Worm (Caenorhabditis elegans) whole organism, dauer: ENCODE data around the gene srx-92.
"Not testable (repeated sequence)": the region's sequence is repeated elsewhere in the genome, so short reads cannot be mapped to it uniquely, and the experiment has no call there.

Experiments used
- unc-62 ChIP-seq: sonication (generic microtip); optimal IDR thresholded peaks from 2 replicates; lab custom pipeline; 2017; ENCODE audit warnings: missing biosample characterization, missing genetic modification reagents, missing genetic modification characterization

The srx-92 gene

DNA sequence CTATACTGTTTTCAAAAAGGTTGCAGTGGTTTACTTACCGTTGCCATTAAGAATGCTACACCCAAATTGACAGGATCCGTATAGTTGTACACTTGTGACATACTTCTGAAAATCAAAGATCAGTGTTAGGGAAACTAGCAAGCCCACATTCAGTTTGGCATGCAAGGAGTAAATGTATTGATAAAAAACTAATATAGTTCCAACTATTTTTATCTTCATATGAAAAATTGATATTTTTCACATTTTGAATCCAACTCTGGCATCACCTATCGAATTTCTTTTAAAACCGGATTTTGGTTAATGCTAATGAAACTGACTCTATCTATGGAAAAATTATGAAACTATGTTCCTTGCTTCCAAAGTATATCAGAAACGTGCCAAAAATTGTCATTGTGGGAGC is at the start of gene srx-92:
srx-92 (minus strand) TSS at position 101 of the 400 bp plus-strand sequence.
- no peak for TF ChIP-seq unc-62 (GFP tag; lab: Kevin White, UChicago)

DNA sequence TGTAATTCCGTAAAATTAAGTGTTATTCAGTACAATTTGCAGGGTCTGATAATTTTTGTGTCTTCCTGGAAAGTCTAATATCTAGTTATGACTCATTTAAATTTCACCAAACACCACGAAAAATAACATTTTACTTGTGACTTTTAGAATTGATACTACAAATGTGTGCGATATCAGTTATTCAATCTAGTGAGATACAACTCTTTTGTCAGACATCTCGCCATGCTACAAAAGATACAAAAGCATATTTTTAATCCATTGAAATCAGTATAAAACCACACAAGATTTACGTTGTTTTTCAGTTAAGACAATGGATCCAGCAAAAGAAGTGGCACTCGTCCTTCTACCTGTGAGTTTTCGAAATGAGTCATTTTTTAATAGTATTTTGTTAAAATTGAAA is 48.9 kb upstream of the srx-92 start, which contains the start of gene srx-56:
srx-56 (plus strand) TSS at position 301 of the 400 bp plus-strand sequence.
- no peak for TF ChIP-seq unc-62 (GFP tag; lab: Kevin White, UChicago)

DNA sequence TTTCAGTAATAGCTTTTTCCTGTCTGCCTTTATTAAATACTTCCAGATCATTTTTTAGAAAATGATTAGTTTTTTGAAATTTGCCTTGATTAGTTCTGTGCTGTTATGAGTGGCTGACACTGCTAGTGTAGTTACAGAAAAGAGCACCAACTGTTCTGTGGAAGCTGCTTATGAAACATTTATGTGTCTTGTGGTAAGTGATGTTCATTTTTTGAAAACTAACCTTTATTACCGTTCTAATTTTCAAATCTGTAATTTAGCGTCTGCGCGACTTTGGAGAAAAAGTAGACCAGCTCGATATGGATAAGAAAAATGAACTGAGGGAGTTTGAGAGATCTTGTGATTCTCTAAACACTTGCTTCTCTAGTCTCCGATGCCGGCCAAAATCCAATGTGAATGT is 44.4 kb upstream of the srx-92 start, which contains the start of gene srj-14:
srj-14 (plus strand) TSS at position 131 of the 400 bp plus-strand sequence.
- no peak for TF ChIP-seq unc-62 (GFP tag; lab: Kevin White, UChicago)

DNA sequence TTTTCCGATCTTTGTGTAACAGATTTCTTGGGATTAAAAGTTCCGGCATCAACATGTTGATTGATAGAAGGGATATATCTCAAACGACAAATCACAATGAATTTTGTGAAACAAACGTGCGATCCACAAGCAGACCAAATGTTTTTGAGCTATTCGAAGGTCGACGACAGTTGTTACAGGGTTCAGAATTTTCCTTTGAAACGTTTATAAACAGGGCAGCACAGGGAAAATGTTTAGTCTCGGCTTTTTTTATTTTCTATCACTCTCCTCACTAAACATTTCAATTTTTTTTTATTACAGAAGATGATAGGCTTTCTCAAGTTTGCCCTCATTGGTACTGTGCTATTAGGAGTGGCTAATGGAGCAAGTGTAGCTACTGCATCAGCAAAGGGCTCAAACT is 39.8 kb upstream of the srx-92 start, which contains the start of gene exc-13:
exc-13 (plus strand) TSS at position 301 of the 400 bp plus-strand sequence.
- TF ChIP-seq unc-62 (GFP tag; lab: Kevin White, UChicago) = no peak

DNA sequence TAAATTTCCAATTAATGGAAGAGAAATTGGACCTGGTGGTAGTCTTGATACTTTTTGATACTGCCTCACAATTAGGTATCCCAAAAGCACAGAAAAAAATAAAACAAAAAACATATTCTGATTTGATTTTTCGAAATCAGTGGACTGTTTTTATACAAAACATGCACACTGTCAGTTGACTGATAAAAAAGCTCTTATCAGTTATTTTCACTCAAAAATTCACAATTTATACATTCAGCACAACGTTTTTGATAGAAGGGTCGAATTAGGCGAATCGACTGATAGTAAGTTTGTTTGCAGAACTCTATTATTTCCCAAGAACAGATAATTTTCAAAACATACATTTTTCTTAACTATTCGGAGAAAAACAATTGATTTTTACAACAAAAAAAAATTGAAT is 38.9 kb upstream of the srx-92 start, which contains the start of gene cyp-35A2:
cyp-35A2 (minus strand) TSS at position 124 of the 400 bp plus-strand sequence.
- no peak for TF ChIP-seq unc-62 (GFP tag; lab: Kevin White, UChicago)

DNA sequence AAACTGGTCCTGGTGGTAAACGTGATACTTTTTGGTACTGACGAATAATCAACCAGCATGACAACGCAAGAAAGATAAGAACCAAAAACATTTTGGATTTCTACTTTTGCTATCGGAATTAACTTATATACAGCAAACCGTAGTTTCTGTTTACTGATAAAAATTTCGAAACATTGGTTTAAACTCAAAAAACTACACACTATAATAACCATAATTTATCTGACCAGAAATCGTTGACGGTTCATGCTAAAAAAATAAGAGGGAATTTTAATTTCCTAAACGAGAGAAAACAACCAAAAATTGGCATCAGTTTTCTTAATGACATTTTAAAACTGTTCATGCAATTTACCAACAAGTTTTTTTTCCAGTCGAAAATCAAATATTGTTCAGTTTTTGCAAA is 36.5 kb upstream of the srx-92 start, which contains the start of gene cyp-35A1:
cyp-35A1 (minus strand) TSS at position 101 of the 400 bp plus-strand sequence.
- TF ChIP-seq unc-62 (GFP tag; lab: Kevin White, UChicago) = no peak

DNA sequence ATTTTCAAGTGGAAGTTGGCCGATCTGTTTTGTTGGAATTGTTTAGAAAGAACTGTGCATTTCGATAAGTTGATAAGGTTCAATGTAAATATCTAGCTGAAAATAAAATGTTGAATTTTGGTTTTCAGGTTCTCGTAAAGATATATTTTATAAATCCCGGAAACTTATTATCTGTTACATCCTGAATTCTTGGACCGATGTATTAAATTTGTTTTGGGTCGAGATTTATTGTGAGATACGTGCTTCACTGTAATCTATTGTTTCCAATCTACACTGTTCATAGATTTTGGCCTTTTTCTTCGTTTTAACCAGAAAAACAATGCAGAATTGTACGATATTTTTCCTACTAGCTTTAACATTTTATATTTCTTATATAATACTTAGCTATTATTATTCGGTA is 31.9 kb upstream of the srx-92 start, which contains the start of gene C03G6.6:
C03G6.6 (plus strand) TSS at position 301 of the 400 bp plus-strand sequence.
- TF ChIP-seq unc-62 (GFP tag; lab: Kevin White, UChicago) = no peak

DNA sequence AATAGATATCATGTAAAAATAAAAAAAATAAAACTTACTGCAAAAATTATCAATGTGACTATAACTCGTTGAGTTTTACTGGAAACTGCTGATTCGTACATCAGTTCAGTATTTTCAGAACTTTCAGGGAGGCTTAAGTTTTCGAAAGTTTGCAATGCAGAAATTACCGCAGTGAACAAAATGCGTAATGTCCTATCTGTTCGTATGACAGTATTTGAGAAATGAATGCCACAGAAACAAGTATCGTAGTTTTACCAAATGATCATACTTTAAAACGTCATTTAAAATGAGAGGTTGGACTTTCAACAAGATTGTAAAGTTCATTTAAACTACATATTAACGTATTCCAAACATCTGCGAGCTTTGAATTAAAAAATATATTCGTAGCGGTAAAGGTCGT is 31.5 kb upstream of the srx-92 start, which contains the start of gene C03G6.21:
C03G6.21 (minus strand) TSS at position 101 of the 400 bp plus-strand sequence.
- no peak for TF ChIP-seq unc-62 (GFP tag; lab: Kevin White, UChicago)

DNA sequence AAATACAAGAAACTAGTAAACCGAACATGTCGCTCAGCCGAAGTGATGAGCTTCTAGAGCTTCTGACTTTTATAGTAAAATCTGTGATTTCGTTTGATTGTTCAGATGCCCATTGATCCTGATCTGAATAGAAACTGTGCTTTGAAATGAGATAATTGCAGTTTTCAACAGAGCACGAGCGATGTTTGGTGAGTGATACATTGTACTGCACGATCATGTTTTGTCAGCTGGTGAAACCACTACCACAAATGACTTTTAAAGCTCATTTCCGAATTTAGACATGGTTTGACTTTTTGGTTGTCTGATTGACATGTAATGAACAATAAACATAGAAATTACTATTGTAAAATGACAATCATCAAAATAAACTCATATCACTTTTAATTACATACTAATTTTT is 30.3 kb upstream of the srx-92 start, which contains the start of gene tag-293:
tag-293 (minus strand) TSS at position 101 of the 400 bp plus-strand sequence.
- TF ChIP-seq unc-62 (GFP tag; lab: Kevin White, UChicago) = no peak

DNA sequence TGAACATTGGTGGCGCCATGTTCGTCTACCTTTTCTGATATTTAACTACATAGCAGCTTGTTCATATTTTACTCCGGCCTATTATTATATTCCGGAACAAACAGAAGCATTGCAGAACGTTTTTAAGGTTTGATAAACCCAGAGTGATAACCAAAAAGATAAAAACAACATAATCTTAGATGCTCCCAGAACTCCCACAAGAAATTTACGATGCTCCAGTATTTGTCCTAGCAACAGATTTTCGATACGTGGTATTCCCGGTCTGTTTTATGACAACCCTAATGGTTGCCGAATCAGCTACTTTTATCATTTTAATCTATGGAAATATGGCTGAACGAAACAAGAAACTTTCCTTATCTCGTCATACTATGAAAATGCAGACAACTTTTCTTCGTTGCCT is 28.4 kb upstream of the srx-92 start:
- no peak for TF ChIP-seq unc-62 (GFP tag; lab: Kevin White, UChicago)

DNA sequence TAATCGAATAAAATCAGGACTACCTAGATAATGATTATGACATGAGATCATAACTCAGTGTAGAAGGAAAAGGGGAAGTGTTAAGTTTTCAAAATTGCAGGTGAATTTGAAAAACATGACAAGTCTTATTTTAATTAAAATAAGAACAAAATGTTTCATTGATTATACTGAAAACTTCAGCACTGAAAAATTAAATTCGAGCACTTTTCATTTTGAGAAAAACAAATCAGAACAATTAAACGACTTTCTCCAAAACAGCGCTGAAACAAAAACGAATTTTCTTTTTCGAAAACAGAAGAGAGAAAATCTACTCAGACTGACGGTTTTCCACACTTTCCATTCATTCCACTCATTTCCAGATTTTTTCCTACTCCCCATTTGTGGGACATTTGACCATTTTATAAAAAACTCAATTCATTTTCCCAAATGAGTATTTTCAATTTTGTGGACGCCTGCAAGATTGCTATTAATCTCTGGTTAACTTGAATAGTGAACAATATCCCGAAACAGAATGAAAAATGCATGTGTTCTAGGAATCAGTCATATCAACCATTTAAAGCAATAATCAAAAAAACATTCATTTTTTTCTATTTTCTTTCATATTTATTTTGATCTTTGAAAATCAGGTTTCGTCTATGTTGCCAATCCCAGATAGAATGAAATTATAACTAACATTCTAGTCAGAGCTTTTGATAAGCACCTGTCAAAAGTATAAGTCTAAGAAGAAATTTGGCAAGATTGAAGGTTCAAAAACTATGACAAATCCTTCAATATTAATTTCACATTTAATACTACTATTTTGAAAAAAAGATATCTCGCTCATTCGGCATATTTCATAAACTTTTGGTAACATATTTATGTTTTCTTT is 27.2 kb upstream of the srx-92 start, which contains the start of the genes srh-231 and srh-275:
srh-231 (minus strand) TSS at position 51 of the 868 bp plus-strand sequence.
srh-275 (plus strand) TSS at position 818 of the 868 bp plus-strand sequence.
- no peak for TF ChIP-seq unc-62 (GFP tag; lab: Kevin White, UChicago)

DNA sequence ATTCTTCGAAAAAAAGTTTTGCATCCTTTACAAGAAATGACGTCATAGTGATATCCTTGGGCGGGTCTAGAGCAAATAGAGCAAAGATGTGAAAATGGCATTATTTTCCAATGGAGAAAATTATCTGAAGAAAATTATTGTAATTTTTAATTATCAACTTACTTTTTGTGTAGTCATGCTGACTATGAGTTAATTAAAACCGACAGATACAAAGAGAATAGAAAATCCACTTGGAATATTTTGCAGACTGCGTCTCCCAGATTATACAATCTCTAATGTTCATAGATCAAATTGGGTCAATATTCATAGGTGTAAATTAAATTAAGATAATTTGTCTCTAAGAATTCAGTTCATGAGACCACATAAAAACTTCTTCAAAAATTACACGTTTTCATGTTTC is 24.4 kb upstream of the srx-92 start, which contains the start of gene nhr-149:
nhr-149 (minus strand) TSS at position 101 of the 400 bp plus-strand sequence.
- TF ChIP-seq unc-62 (GFP tag; lab: Kevin White, UChicago) = no peak

DNA sequence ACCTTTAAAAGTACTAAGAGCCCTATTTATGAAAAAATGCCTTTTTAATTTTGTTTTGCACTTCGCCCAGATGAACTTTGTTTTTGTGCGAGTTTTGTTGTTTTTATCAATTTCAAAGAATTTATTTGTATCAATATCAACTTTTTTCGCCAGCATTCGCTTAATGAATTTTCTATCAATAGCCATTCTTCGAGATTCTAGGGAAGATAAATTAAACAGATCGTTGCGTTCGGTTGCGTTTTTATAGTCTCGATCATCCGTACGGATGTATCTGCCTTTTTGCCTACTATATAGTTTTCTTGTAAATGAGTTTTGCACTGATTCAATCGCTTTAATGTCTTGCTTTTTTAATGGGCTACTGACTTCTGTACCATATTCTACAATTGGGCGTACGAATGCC is 20.3 kb upstream of the srx-92 start, which contains the start of gene nhr-147:
nhr-147 (plus strand) TSS at position 301 of the 400 bp plus-strand sequence.
- not testable (repeated sequence) for TF ChIP-seq unc-62 (GFP tag; lab: Kevin White, UChicago)

DNA sequence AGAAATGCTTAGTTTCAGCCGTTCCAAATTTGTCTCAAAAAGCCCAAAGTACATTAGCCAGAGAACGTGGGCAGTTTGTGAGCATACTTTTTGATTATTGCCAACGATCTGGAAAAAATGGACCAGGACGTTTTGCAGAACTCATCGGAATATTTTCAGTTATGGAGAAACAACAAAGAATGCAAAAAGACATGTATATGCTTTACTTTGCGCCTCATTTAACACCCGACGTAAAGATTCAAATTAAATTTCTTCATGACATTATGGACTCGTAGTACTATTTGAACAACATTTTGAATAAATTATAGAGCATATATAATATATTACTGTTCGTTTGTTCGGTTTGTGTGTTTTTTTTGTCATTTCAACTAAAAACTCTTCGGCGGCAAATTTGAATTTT is 18.3 kb upstream of the srx-92 start, which contains the start of gene srh-244:
srh-244 (plus strand) TSS at position 301 of the 400 bp plus-strand sequence.
- TF ChIP-seq unc-62 (GFP tag; lab: Kevin White, UChicago) = no peak

DNA sequence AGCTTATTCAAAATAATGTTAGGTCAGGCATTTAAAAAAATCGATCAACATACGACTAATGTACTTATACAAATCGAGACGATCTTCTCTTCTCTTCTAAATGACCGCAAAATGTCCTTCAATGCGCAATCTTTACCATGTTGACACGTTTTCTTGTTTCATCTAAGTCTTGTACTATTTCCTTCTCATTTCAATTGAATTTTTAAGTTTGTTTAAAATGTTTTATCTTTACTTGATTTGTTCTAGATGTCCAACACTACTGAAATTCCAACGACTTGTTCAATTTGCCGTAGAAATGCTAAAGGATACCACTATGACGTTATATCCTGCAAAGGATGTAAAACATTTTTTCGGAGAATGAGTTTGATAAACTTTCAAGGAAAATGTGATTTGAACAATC is 16.8 kb upstream of the srx-92 start, which contains the start of the genes nhr-263 and nhr-148:
nhr-263 (minus strand) TSS at position 101 of the 400 bp plus-strand sequence.
nhr-148 (plus strand) TSS at position 215 of the 400 bp plus-strand sequence.
- TF ChIP-seq unc-62 (GFP tag; lab: Kevin White, UChicago) = no peak
